Fruit fly (Drosophila melanogaster) whole organism, embryonic: ENCODE measurements around the gene CG14270.

Experiments used
- Bteb2 ChIP-seq: fragments of 200-800 bp; sonication (Bioruptor generic); optimal IDR thresholded peaks from 2 replicates; lab custom pipeline; 2016; ENCODE audit warnings: missing biosample characterization, missing genetic modification characterization
- CG10274 ChIP-seq: fragments of 200-800 bp; sonication (Bioruptor generic); optimal IDR thresholded peaks from 3 replicates; lab custom pipeline; 2017; ENCODE audit warnings: missing biosample characterization, mild to moderate bottlenecking, missing genetic modification characterization
- CG11085 ChIP-seq: fragments of 200-800 bp; sonication (Bioruptor generic); IDR thresholded peaks from 2 replicates; pipeline ENCODE4 v1.3.6; 2022; ENCODE audit warnings: missing biosample characterization, missing genetic modification characterization
- CG11093 ChIP-seq: fragments of 200-800 bp; sonication (Bioruptor generic); IDR thresholded peaks from 3 replicates; pipeline ENCODE4 v1.3.6; 2022; ENCODE audit warnings: missing biosample characterization, missing genetic modification characterization
- CG11696 ChIP-seq: fragments of 200-800 bp; sonication (Bioruptor generic); IDR thresholded peaks from 2 replicates; pipeline ENCODE4 v1.3.6; 2022; ENCODE audit warnings: missing biosample characterization, missing genetic modification characterization
- CG12104 ChIP-seq: fragments of 200-800 bp; sonication (Bioruptor generic); optimal IDR thresholded peaks from 3 replicates; lab custom pipeline; 2016; ENCODE audit warnings: missing biosample characterization, missing genetic modification characterization
- CG13424 ChIP-seq: fragments of 200-800 bp; sonication (Bioruptor generic); optimal IDR thresholded peaks from 2 replicates; lab custom pipeline; 2019; ENCODE audit warnings: missing biosample characterization, mild to moderate bottlenecking, missing genetic modification characterization, moderate library complexity
- CG14050 ChIP-seq: fragments of 200-800 bp; sonication (Bioruptor generic); IDR thresholded peaks from 3 replicates; pipeline ENCODE4 v1.3.6; 2022; ENCODE audit warnings: missing biosample characterization, missing genetic modification characterization
- CG18011 ChIP-seq: fragments of 200-800 bp; sonication (Bioruptor generic); optimal IDR thresholded peaks from 2 replicates; lab custom pipeline; 2017; ENCODE audit warnings: missing biosample characterization, missing genetic modification characterization, mild to moderate bottlenecking, moderate library complexity, missing genotype
- CG18619 ChIP-seq: fragments of 200-800 bp; sonication (Bioruptor generic); optimal IDR thresholded peaks from 3 replicates; lab custom pipeline; 2017; ENCODE audit warnings: missing biosample characterization, mild to moderate bottlenecking, missing genetic modification characterization
- CG18764 ChIP-seq: fragments of 200-800 bp; sonication (Bioruptor generic); optimal IDR thresholded peaks from 3 replicates; lab custom pipeline; 2016; ENCODE audit warnings: missing biosample characterization, missing genetic modification characterization
- CG2199 ChIP-seq: fragments of 200-800 bp; sonication (Bioruptor generic); IDR thresholded peaks from 3 replicates; pipeline ENCODE4 v1.3.6; 2022; ENCODE audit warnings: missing biosample characterization, missing genetic modification characterization
- CG2712 ChIP-seq: fragments of 200-800 bp; optimal IDR thresholded peaks from 3 replicates; lab custom pipeline; 2019; ENCODE audit warnings: missing biosample characterization, mild to moderate bottlenecking, missing genetic modification characterization, moderate library complexity
- CG34224 ChIP-seq: fragments of 200-800 bp; sonication (Bioruptor generic); IDR thresholded peaks from 3 replicates; pipeline ENCODE4 v1.3.6; 2022; ENCODE audit warnings: missing biosample characterization, missing genetic modification characterization; ENCODE audit not compliant: partially characterized antibody
- CG6175 ChIP-seq: fragments of 200-800 bp; sonication (Bioruptor generic); IDR thresholded peaks from 3 replicates; pipeline ENCODE4 v1.3.6; 2022; ENCODE audit warnings: missing biosample characterization, missing genetic modification characterization
- CG6813 ChIP-seq: fragments of 200-800 bp; sonication (Bioruptor generic); optimal IDR thresholded peaks from 2 replicates; lab custom pipeline; 2017; ENCODE audit warnings: missing biosample characterization, missing genetic modification characterization, mild to moderate bottlenecking, moderate library complexity, missing genetic modification reagents
- CG7556 ChIP-seq: fragments of 200-800 bp; sonication (Bioruptor generic); optimal IDR thresholded peaks from 2 replicates; lab custom pipeline; 2017; ENCODE audit warnings: missing biosample characterization, mild to moderate bottlenecking, missing genetic modification characterization
- CG8924 ChIP-seq: fragments of 200-800 bp; optimal IDR thresholded peaks from 3 replicates; lab custom pipeline; 2019; ENCODE audit warnings: missing biosample characterization, mild to moderate bottlenecking, missing genetic modification characterization, moderate library complexity
- CG9727 ChIP-seq: fragments of 200-800 bp; sonication (Bioruptor generic); optimal IDR thresholded peaks from 3 replicates; lab custom pipeline; 2017; ENCODE audit warnings: missing biosample characterization, mild to moderate bottlenecking, missing genetic modification characterization
- D19A ChIP-seq: fragments of 200-800 bp; optimal IDR thresholded peaks from 3 replicates; lab custom pipeline; 2019; ENCODE audit warnings: missing biosample characterization, mild to moderate bottlenecking, missing genetic modification characterization, moderate library complexity
- Doc2 ChIP-seq: fragments of 200-800 bp; sonication (Bioruptor generic); IDR thresholded peaks from 2 replicates; pipeline ENCODE4 v1.3.6; 2022; ENCODE audit warnings: missing biosample characterization, missing genetic modification characterization
- E2f2 ChIP-seq: fragments of 200-800 bp; sonication (Bioruptor generic); IDR thresholded peaks from 2 replicates; pipeline ENCODE4 v1.3.6; 2022; ENCODE audit warnings: missing biosample characterization, missing genetic modification characterization
- HmgZ ChIP-seq: fragments of 200-800 bp; sonication (Bioruptor generic); optimal IDR thresholded peaks from 2 replicates; lab custom pipeline; 2018; ENCODE audit warnings: missing biosample characterization, mild to moderate bottlenecking, missing genetic modification characterization
- Hr3 ChIP-seq: fragments of 200-800 bp; sonication (Bioruptor generic); optimal IDR thresholded peaks from 3 replicates; lab custom pipeline; 2016; ENCODE audit warnings: missing biosample characterization, missing genetic modification characterization
- Hr78 ChIP-seq, 2 experiments: fragments of 200-800 bp in 1 of 2; fragments of >200 bp in 1 of 2; sonication (Bioruptor generic) in 1 of 2; optimal IDR thresholded peaks; 2 replicates each; lab custom pipeline; 2017 to 2019; ENCODE audit warnings: missing biosample characterization in 2 of 2, missing genetic modification characterization in 2 of 2, mild to moderate bottlenecking in 1 of 2, moderate library complexity in 1 of 2
- Kr ChIP-seq: fragments of 200-800 bp; sonication (Bioruptor generic); optimal IDR thresholded peaks from 2 replicates; lab custom pipeline; 2017; ENCODE audit warnings: missing biosample characterization, mild to moderate bottlenecking, missing genetic modification characterization
- Meics ChIP-seq: fragments of 200-800 bp; sonication (Bioruptor generic); optimal IDR thresholded peaks from 2 replicates; lab custom pipeline; 2017; ENCODE audit warnings: missing biosample characterization, mild to moderate bottlenecking, missing genetic modification characterization
- Mes4 ChIP-seq: fragments of 200-800 bp; sonication (Bioruptor generic); optimal IDR thresholded peaks from 2 replicates; lab custom pipeline; 2016; ENCODE audit warnings: missing biosample characterization, missing genetic modification characterization
- NC2β ChIP-seq: fragments of 200-800 bp; sonication (Bioruptor generic); optimal IDR thresholded peaks from 2 replicates; lab custom pipeline; 2016; ENCODE audit warnings: missing biosample characterization, missing genetic modification characterization
- Nf-YC ChIP-seq: fragments of 200-800 bp; optimal IDR thresholded peaks from 3 replicates; lab custom pipeline; 2019; ENCODE audit warnings: missing biosample characterization, mild to moderate bottlenecking, missing genetic modification characterization, moderate library complexity
- Ravus ChIP-seq: fragments of 200-800 bp; sonication (Bioruptor generic); IDR thresholded peaks from 2 replicates; pipeline ENCODE4 v1.3.6; 2022; ENCODE audit warnings: missing biosample characterization, missing genetic modification characterization
- Tbp ChIP-seq: fragments of >200 bp; optimal IDR thresholded peaks from 2 replicates; lab custom pipeline; 2018; ENCODE audit warnings: missing biosample characterization, missing genetic modification characterization
- ab ChIP-seq: fragments of 200-800 bp; sonication (Bioruptor generic); optimal IDR thresholded peaks from 2 replicates; lab custom pipeline; 2016; ENCODE audit warnings: missing biosample characterization, missing genetic modification characterization
- abd-A ChIP-seq: fragments of 200-800 bp; sonication (Bioruptor generic); optimal IDR thresholded peaks from 3 replicates; lab custom pipeline; 2019; ENCODE audit warnings: missing biosample characterization, mild to moderate bottlenecking, missing genetic modification characterization, moderate library complexity
- chn ChIP-seq: fragments of 200-800 bp; sonication (Bioruptor generic); optimal IDR thresholded peaks from 2 replicates; lab custom pipeline; 2016; ENCODE audit warnings: missing biosample characterization, missing genetic modification characterization
- danr ChIP-seq: fragments of 200-800 bp; sonication (Bioruptor generic); IDR thresholded peaks from 2 replicates; pipeline ENCODE4 v1.3.6; 2022; ENCODE audit warnings: missing biosample characterization, missing genetic modification characterization
- dpn ChIP-seq, 2 experiments: fragments of 200-800 bp; sonication (Bioruptor generic); optimal IDR thresholded peaks; 3 replicates each; lab custom pipeline; 2016; ENCODE audit warnings: missing biosample characterization in 2 of 2, missing genetic modification characterization in 2 of 2
- fd96Cb ChIP-seq: fragments of 200-800 bp; sonication (Bioruptor generic); optimal IDR thresholded peaks from 2 replicates; lab custom pipeline; 2018; ENCODE audit warnings: missing biosample characterization, mild to moderate bottlenecking, missing genetic modification characterization, moderate library complexity
- gfzf ChIP-seq: fragments of 200-800 bp; sonication (Bioruptor generic); optimal IDR thresholded peaks from 2 replicates; lab custom pipeline; 2016; ENCODE audit warnings: missing biosample characterization, mild to moderate bottlenecking, missing genetic modification characterization, moderate library complexity
- gro ChIP-seq: fragments of 200-800 bp; sonication (Bioruptor generic); optimal IDR thresholded peaks from 2 replicates; lab custom pipeline; 2016; ENCODE audit warnings: missing biosample characterization, missing genetic modification characterization
- h ChIP-seq: fragments of >200 bp; optimal IDR thresholded peaks from 2 replicates; lab custom pipeline; 2017
- pum ChIP-seq: fragments of 200-800 bp; sonication (Bioruptor generic); optimal IDR thresholded peaks from 2 replicates; lab custom pipeline; 2016; ENCODE audit warnings: missing biosample characterization, missing genetic modification characterization
- sc ChIP-seq, 3 experiments: fragments of >200 bp in 2 of 3; fragments of 200-800 bp in 1 of 3; sonication (Bioruptor generic) in 1 of 3; optimal IDR thresholded peaks; 2 replicates in 2 of 3; 3 replicates in 1 of 3; lab custom pipeline; 2017; ENCODE audit warnings: mild to moderate bottlenecking in 1 of 3, missing biosample characterization in 1 of 3, missing genetic modification characterization in 1 of 3, missing genetic modification reagents in 1 of 3
- sd ChIP-seq: fragments of 200-800 bp; sonication (Bioruptor generic); optimal IDR thresholded peaks from 3 replicates; lab custom pipeline; 2018; ENCODE audit warnings: missing biosample characterization, mild to moderate bottlenecking, missing genetic modification characterization, moderate library complexity
- sisA ChIP-seq: fragments of 200-800 bp; sonication (Bioruptor generic); IDR thresholded peaks from 2 replicates; pipeline ENCODE4 v1.3.6; 2022; ENCODE audit warnings: missing biosample characterization, missing genetic modification characterization
- sna ChIP-seq: fragments of 200-800 bp; sonication (Bioruptor generic); IDR thresholded peaks from 2 replicates; pipeline ENCODE4 v1.3.6; 2022; ENCODE audit warnings: missing biosample characterization, missing genetic modification characterization; ENCODE audit not compliant: partially characterized antibody
- so ChIP-seq: fragments of 200-800 bp; sonication (Bioruptor generic); IDR thresholded peaks from 3 replicates; pipeline ENCODE4 v1.3.6; 2022; ENCODE audit warnings: missing biosample characterization, missing genetic modification characterization
- unpg ChIP-seq: fragments of 200-800 bp; sonication (Bioruptor generic); optimal IDR thresholded peaks from 3 replicates; lab custom pipeline; 2018; ENCODE audit warnings: missing biosample characterization, mild to moderate bottlenecking, missing genetic modification characterization, moderate library complexity
- wdn ChIP-seq: fragments of 200-800 bp; sonication (Bioruptor generic); IDR thresholded peaks from 2 replicates; pipeline ENCODE4 v1.3.6; 2022; ENCODE audit warnings: missing biosample characterization, missing genetic modification characterization

CG14270 gene

DNA sequence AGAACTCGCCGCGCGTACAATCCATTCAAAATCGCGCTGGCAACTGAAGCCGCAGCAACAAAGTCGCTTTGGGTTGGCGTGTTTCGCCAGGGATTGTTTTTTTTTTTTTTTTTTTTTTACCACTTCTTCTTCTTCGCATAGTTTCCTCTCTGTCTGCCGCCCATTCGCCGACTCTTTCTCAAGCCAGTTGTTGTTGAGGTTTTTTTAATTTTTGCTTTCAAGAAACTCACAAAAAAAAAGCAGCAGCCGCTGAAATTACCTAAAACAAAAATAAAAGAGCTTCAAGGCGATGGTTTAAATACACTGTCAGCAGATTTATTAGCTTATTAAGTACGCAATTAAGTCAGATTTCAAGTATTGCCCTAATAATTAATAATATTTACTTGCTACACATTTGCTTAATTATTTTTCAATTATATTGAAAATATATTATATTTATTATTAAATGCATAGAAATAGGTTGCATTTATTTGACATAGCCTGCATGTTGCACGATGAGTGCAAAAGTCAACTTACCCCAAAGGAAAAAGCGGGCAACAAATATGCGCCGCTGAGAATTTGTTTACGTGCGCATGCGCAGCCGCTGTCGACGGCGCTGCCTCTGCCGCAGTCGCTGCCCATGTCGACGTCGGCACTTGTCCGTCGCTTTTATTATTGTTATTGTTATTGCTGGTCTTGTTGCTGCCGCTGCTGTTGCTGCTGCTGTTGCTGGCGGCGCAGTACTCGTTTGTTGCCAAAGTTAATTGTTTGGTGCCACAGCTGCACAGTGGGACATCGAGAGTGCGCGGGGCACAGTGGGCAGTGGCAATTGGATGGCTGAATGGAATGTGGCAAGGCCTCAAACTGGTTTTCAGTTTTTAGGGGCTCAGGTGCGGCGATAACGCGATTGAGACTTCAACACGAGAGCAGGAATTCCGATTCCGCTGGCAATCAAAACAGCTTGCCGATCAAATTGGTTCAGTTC, 10.4 kb downstream of the CG14270 start, which contains the start of gene CG12206 (continued):
- TF ChIP-seq sc (optimal IDR thresholded peaks at IDR 0.05; lab: Kevin White, UChicago) (no peak), sc (GFP tag; optimal IDR thresholded peaks at IDR 0.05; lab: Kevin White, UChicago) (peak; percentile 46), CG11093 (GFP tag; lab: Robert Waterston, UW) (no peak), NC2β (GFP tag; lab: Kevin White, UChicago) (no peak), CG6175 (GFP tag; lab: Robert Waterston, UW) (peak; percentile 93), CG7556 (peak; percentile 64), dpn (GFP tag; optimal IDR thresholded peaks at IDR 0.05; lab: Kevin White, UChicago) (peak in 1 of 2 experiments; percentile 31), CG11085 (GFP tag; lab: Robert Waterston, UW) (no peak), unpg (GFP tag; lab: Kevin White, UChicago) (peak; percentile 57), Tbp (GFP tag; lab: Kevin White, UChicago) (no peak), Mes4 (no peak), CG9727 (GFP tag; lab: Kevin White, UChicago) (peak; percentile 64), sd (tag; lab: Kevin White, UChicago) (peak; percentile 81), fd96Cb (tag; lab: Kevin White, UChicago) (peak; percentile 56), CG2199 (GFP tag; lab: Robert Waterston, UW) (no peak), sisA (peak; percentile 53), gfzf (GFP tag; lab: Kevin White, UChicago) (no peak), CG18764 (GFP tag; lab: Kevin White, UChicago) (no peak), CG10274 (GFP tag; lab: Kevin White, UChicago) (no peak), gro (GFP tag; lab: Kevin White, UChicago) (no peak), Meics (GFP tag; lab: Kevin White, UChicago) (peak; percentile 70), abd-A (tag; lab: Kevin White, UChicago) (peak; percentile 26), Kr (GFP tag; lab: Kevin White, UChicago) (no peak), danr (GFP tag; lab: Robert Waterston, UW) (no peak), h (lab: Kevin White, UChicago) (no peak), CG34224 (no peak), HmgZ (tag; lab: Kevin White, UChicago) (peak; percentile 25), ab (GFP tag; lab: Kevin White, UChicago) (no peak), Nf-YC (peak; percentile 2), wdn (no peak), CG2712 (tag; lab: Kevin White, UChicago) (peak; percentile 68), CG18011 (GFP tag; lab: Kevin White, UChicago) (no peak), CG13424 (tag; lab: Kevin White, UChicago) (peak; percentile 72), Doc2 (GFP tag; lab: Robert Waterston, UW) (no peak), D19A (tag; lab: Kevin White, UChicago) (peak; percentile 89), pum (no peak), chn (GFP tag; lab: Kevin White, UChicago) (no peak), so (GFP tag; lab: Robert Waterston, UW) (no peak; the same call in 2 of the 3 replicates), Ravus (GFP tag; lab: Robert Waterston, UW) (no peak), sna (GFP tag; lab: Robert Waterston, UW) (no peak), CG12104 (GFP tag; lab: Kevin White, UChicago) (peak; percentile 19), CG14050 (GFP tag; lab: Robert Waterston, UW) (0 out of 3 replicates have a peak, but pooled peaks have one; percentile 15), Hr78 (GFP tag; optimal IDR thresholded peaks at IDR 0.05; lab: Kevin White, UChicago) (no peak), CG6813 (GFP tag; lab: Kevin White, UChicago) (no peak), Bteb2 (no peak), Hr3 (GFP tag; lab: Kevin White, UChicago) (peak; percentile 38), CG11696 (GFP tag; lab: Robert Waterston, UW) (no peak), E2f2 (GFP tag; lab: Robert Waterston, UW) (peak; percentile 25; the same call in 1 of the 2 replicates), CG18619 (GFP tag; lab: Kevin White, UChicago) (peak; percentile 21), CG8924 (tag; lab: Kevin White, UChicago) (peak; percentile 61)
